Worm (Caenorhabditis elegans) whole organism, L3 larva: Measurements from ENCODE around the gene F47B8.13.
A peak's percentile ranks its signal among the peaks of the same experiment; 100 is the strongest.

Source experiments
- R02D3.7 ChIP-seq: fragments of 150-350 bp; optimal IDR thresholded peaks from 2 replicates; lab custom pipeline; 2014; ENCODE audit warnings: missing biosample characterization, missing genetic modification characterization
- ZK546.5 ChIP-seq: sonication (generic microtip); optimal IDR thresholded peaks from 2 replicates; lab custom pipeline; 2017; ENCODE audit warnings: missing biosample characterization, missing genetic modification characterization
- ama-1 ChIP-seq: fragments of 150-350 bp; optimal IDR thresholded peaks from 2 replicates; lab custom pipeline; 2018
- ceh-16 ChIP-seq: sonication (generic microtip); optimal IDR thresholded peaks from 2 replicates; lab custom pipeline; 2017; ENCODE audit warnings: missing biosample characterization, missing genetic modification characterization
- ceh-28 ChIP-seq: fragments of 150-350 bp; optimal IDR thresholded peaks from 2 replicates; lab custom pipeline; 2014; ENCODE audit warnings: missing biosample characterization, missing genetic modification reagents, missing genetic modification characterization
- ceh-82 ChIP-seq: fragments of 150-350 bp; optimal IDR thresholded peaks from 2 replicates; lab custom pipeline; 2014; ENCODE audit warnings: missing biosample characterization, missing genetic modification characterization
- ceh-9 ChIP-seq: sonication (generic microtip); optimal IDR thresholded peaks from 2 replicates; lab custom pipeline; 2018; ENCODE audit warnings: missing biosample characterization, missing genetic modification characterization
- egl-5 ChIP-seq: fragments of 150-350 bp; optimal IDR thresholded peaks from 2 replicates; lab custom pipeline; 2017; ENCODE audit warnings: missing biosample characterization, missing genetic modification reagents, missing genetic modification characterization, inconsistent platforms
- elt-2 ChIP-seq: sonication (generic microtip); optimal IDR thresholded peaks from 2 replicates; lab custom pipeline; 2016; ENCODE audit warnings: missing genetic modification reagents, mild to moderate bottlenecking, missing genetic modification characterization, missing compliant biosample characterization
- eor-1 ChIP-seq, 2 experiments: fragments of 150-350 bp; optimal IDR thresholded peaks; 2 replicates each; lab custom pipeline; 2014 to 2018; ENCODE audit warnings: missing biosample characterization in 2 of 2, missing genetic modification characterization in 2 of 2
- fkh-10 ChIP-seq: sonication (generic microtip); optimal IDR thresholded peaks from 2 replicates; lab custom pipeline; 2017; ENCODE audit warnings: missing biosample characterization, missing genetic modification reagents, missing genetic modification characterization
- fkh-2 ChIP-seq: fragments of 150-350 bp; optimal IDR thresholded peaks from 2 replicates; lab custom pipeline; 2014; ENCODE audit warnings: missing biosample characterization, missing genetic modification reagents, missing genetic modification characterization
- fos-1 ChIP-seq: fragments of 150-350 bp; optimal IDR thresholded peaks from 2 replicates; lab custom pipeline; 2014; ENCODE audit warnings: missing biosample characterization, missing genetic modification characterization
- hmg-11 ChIP-seq: sonication (generic microtip); optimal IDR thresholded peaks from 2 replicates; lab custom pipeline; 2016; ENCODE audit warnings: missing genetic modification characterization, missing compliant biosample characterization
- jun-1 ChIP-seq: fragments of 150-350 bp; optimal IDR thresholded peaks from 2 replicates; lab custom pipeline; 2014; ENCODE audit warnings: missing biosample characterization, missing genetic modification reagents, missing genetic modification characterization
- lin-15B ChIP-seq: fragments of 150-350 bp; optimal IDR thresholded peaks from 2 replicates; lab custom pipeline; 2014; ENCODE audit warnings: missing biosample characterization, missing genetic modification characterization
- lin-39 ChIP-seq: fragments of 150-350 bp; optimal IDR thresholded peaks from 2 replicates; lab custom pipeline; 2018; ENCODE audit warnings: missing biosample characterization, missing genetic modification reagents, missing genetic modification characterization
- lsy-12 ChIP-seq: sonication (generic microtip); optimal IDR thresholded peaks from 2 replicates; lab custom pipeline; 2016; ENCODE audit warnings: mild to moderate bottlenecking, missing genetic modification characterization, missing compliant biosample characterization
- nfya-1 ChIP-seq: sonication (generic microtip); optimal IDR thresholded peaks from 2 replicates; lab custom pipeline; 2017; ENCODE audit warnings: missing genetic modification characterization, mild to moderate bottlenecking, missing compliant biosample characterization, antibody characterized with exemption, moderate library complexity; ENCODE audit not compliant: insufficient read depth
- nhr-11 ChIP-seq: fragments of 150-350 bp; optimal IDR thresholded peaks from 2 replicates; lab custom pipeline; 2014; ENCODE audit warnings: missing biosample characterization, missing genetic modification characterization
- nhr-12 ChIP-seq: fragments of 150-350 bp; optimal IDR thresholded peaks from 2 replicates; lab custom pipeline; 2014; ENCODE audit warnings: missing biosample characterization, missing genetic modification characterization
- nhr-23 ChIP-seq: fragments of 150-350 bp; optimal IDR thresholded peaks from 2 replicates; lab custom pipeline; 2014; ENCODE audit warnings: missing biosample characterization, missing genetic modification reagents, missing genetic modification characterization
- nhr-237 ChIP-seq: fragments of 150-350 bp; optimal IDR thresholded peaks from 2 replicates; lab custom pipeline; 2014; ENCODE audit warnings: missing biosample characterization, missing genetic modification characterization
- nhr-25 ChIP-seq: sonication (generic microtip); optimal IDR thresholded peaks from 2 replicates; lab custom pipeline; 2017; ENCODE audit warnings: missing biosample characterization, missing genetic modification characterization
- nhr-43 ChIP-seq: sonication (generic microtip); optimal IDR thresholded peaks from 2 replicates; lab custom pipeline; 2016; ENCODE audit warnings: mild to moderate bottlenecking, missing genetic modification characterization, missing compliant biosample characterization; ENCODE audit not compliant: poor library complexity, severe bottlenecking
- nhr-76 ChIP-seq: fragments of 150-350 bp; sonication (generic microtip); optimal IDR thresholded peaks from 5 replicates; lab custom pipeline; 2014; ENCODE audit warnings: missing biosample characterization, missing genetic modification characterization
- nhr-77 ChIP-seq: fragments of 150-350 bp; optimal IDR thresholded peaks from 2 replicates; lab custom pipeline; 2014; ENCODE audit warnings: missing biosample characterization, missing genetic modification characterization
- pha-4 ChIP-seq: fragments of 150-350 bp; optimal IDR thresholded peaks from 2 replicates; lab custom pipeline; 2014; ENCODE audit warnings: missing biosample characterization, missing genetic modification reagents, missing genetic modification characterization
- pqm-1 ChIP-seq: fragments of 150-350 bp; optimal IDR thresholded peaks from 2 replicates; lab custom pipeline; 2017; ENCODE audit warnings: missing biosample characterization, missing genetic modification characterization, inconsistent platforms
- sea-2 ChIP-seq: fragments of 150-350 bp; sonication (generic microtip); optimal IDR thresholded peaks from 4 replicates; lab custom pipeline; 2014; ENCODE audit warnings: missing biosample characterization, missing genetic modification reagents, missing genetic modification characterization
- skn-1 ChIP-seq: fragments of 150-350 bp; optimal IDR thresholded peaks from 2 replicates; lab custom pipeline; 2014; ENCODE audit warnings: missing biosample characterization, missing genetic modification characterization
- snpc-4 ChIP-seq: fragments of 150-350 bp; optimal IDR thresholded peaks from 2 replicates; lab custom pipeline; 2014; ENCODE audit warnings: missing biosample characterization, missing genetic modification characterization
- tbx-2 ChIP-seq: sonication (generic microtip); optimal IDR thresholded peaks from 2 replicates; lab custom pipeline; 2016; ENCODE audit warnings: mild to moderate bottlenecking, missing genetic modification characterization, missing compliant biosample characterization
- unc-39 ChIP-seq: sonication (generic microtip); optimal IDR thresholded peaks from 4 replicates; lab custom pipeline; 2017; ENCODE audit warnings: missing biosample characterization, missing genetic modification characterization
- ztf-11 ChIP-seq: fragments of 150-350 bp; optimal IDR thresholded peaks from 2 replicates; lab custom pipeline; 2014; ENCODE audit warnings: missing biosample characterization, missing genetic modification characterization
- ztf-4 ChIP-seq: fragments of 150-350 bp; optimal IDR thresholded peaks from 2 replicates; lab custom pipeline; 2014; ENCODE audit warnings: missing biosample characterization, missing genetic modification characterization

Gene F47B8.13

DNA sequence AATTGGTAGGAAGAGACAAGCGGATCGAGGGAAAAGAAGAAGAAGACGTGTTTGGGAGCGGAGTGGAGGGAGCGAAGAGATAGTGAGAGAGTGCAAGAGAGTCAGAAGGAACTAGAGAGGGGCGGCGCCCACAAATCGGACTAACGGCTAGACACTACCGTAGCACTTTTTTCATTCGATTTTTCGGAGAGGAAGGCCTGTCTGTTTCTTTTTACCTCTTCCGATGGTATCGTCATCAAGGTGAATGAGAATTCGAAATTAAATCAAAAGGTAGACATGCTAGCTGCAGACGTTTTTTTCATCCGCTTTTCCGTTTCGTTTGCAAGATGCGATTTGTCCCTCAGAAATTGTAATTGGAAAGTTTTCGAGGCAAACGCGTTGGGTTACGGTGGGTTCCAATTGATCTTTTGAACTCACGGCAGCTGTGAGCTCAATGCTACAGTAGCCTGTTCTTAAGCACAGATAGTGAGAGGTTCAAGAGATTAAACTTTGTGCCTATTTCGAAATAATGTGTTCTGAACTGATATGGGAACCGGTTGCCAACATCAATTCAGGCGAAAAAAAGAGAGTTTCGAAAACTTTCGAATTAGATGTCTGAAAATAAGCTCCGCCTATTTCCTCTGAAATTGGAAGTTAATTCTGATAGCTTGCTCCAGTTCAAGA, 45.2 kb upstream of the F47B8.13 start (continued):
- TF ChIP-seq fkh-10 (GFP tag; lab: Kevin White, UChicago), result no peak
- peak; percentile 29 for TF ChIP-seq lsy-12 (tag; lab: Kevin White, UChicago)
- TF ChIP-seq nhr-237, result no peak
- peak; percentile 47 for TF ChIP-seq lin-39 (tag; lab: Kevin White, UChicago)
- no peak for TF ChIP-seq fos-1 (tag; lab: Kevin White, UChicago)
- TF ChIP-seq ceh-16, result no peak
- no peak for TF ChIP-seq skn-1
- TF ChIP-seq jun-1 (tag; lab: Kevin White, UChicago), result no peak
- no peak for TF ChIP-seq sea-2
- TF ChIP-seq unc-39, result no peak

DNA sequence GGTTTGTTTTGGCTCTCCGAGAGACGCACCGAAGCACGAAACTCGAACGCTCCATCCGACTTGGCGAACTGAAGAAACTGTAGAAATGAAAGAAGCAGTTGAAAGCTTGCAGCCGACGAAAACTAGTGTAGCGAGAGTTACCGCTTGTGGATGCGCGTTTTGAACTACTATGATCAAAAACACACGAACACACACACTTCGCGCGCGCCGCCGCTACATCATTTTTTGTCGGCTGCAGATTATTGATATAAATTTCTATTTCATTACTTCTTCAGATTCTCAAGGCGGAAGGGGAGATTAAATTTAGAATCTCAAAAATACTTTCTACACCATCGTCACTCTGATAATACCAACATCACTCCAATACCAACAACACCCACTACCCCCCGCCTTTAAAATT, 42.4 kb upstream of the F47B8.13 start:
- TF ChIP-seq ztf-11 (tag; lab: Kevin White, UChicago) (no peak), nhr-76 (tag; lab: Kevin White, UChicago) (no peak), eor-1 (tag; optimal IDR thresholded peaks at IDR 0.05; lab: Kevin White, UChicago) (no peak), fkh-2 (tag; lab: Kevin White, UChicago) (no peak), pqm-1 (no peak), lin-39 (tag; lab: Kevin White, UChicago) (no peak), unc-39 (no peak)

DNA sequence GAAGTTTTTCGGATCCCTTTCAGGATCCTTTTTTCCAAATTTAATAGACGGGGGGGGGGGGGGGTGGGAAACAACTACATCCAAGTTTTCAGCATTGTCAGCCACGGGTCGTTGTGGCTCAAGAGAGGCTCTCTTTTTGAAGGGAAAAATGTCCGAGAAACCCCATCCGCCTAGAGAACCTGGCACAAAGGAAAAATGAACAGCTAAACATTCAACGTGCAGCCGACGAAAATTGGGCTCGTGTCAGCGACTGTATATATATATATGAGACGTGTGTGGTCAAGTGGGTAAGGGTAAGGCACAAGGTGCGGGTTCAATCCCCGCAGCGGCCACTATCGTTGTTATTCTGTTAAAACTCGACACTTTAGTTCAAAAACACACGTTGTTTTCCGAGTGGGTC, 39.0 kb upstream of the F47B8.13 start, which contains the start of gene Y49A3A.4:
TSS of gene Y49A3A.4 (minus strand) at position 314 of the 400 bp plus-strand sequence.
- TF ChIP-seq hmg-11 (no peak), nhr-25 (tag; lab: Kevin White, UChicago) (no peak), egl-5 (tag; lab: Kevin White, UChicago) (no peak), nhr-12 (no peak), fkh-10 (GFP tag; lab: Kevin White, UChicago) (no peak), elt-2 (tag; lab: Kevin White, UChicago) (peak; percentile 11), nfya-1 (tag; lab: Kevin White, UChicago) (peak; percentile 14), snpc-4 (tag; lab: Kevin White, UChicago) (peak; percentile 77), ztf-4 (no peak)

DNA sequence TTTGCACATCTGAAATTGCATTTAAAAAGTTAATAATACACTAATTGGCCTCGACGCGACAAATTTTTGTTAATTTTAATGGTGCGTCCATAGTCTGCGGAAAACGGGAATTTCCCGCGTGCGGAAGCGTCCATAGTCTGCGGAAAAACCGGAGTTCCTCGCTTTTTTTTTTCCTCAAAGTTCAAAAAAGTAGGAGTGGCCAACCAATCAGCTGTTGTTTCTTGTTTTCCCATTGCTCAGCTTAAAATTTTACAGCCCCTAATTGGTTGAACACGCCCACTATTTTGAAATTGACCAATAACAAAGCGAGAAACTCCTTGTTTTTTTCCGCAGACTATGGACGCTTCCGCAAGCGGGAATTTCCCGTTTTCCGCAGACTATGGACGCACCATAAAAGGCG, 37.8 kb upstream of the F47B8.13 start:
- peak; percentile 86 for TF ChIP-seq nfya-1 (tag; lab: Kevin White, UChicago)
- TF ChIP-seq, all 47 proteins: peak for 1; not testable (repeated sequence) for 46

DNA sequence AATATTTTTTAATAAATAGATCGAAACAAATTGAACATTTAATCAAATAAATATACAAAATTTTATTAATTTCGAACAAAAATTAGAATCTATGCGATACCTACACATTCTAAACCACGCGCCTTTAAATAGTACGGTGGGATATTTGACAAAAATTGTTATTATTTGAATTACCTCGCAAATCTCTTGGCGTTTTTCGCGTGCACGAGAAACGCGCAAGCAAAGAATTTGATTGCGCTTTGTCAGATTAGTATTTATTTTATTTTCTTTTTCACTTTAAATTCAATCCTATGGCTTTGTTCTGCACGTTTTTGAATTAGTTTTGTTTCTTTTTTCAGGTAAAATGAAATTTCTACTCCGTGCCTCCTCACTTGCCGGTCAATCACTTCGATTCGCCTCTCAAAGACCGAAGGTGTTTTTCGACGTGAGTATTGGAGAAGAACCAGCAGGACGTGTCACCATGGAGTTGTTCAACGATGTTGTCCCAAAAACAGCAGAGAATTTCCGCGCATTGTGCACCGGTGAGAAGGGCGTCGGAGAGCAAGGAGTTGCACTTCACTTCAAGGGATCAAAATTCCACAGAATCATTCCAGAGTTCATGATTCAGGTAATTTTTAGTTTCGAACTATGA, 36.3 kb upstream of the F47B8.13 start, which contains the start of gene cyn-1:
TSS of gene cyn-1 (plus strand) at position 339 of the 631 bp plus-strand sequence.
- TF ChIP-seq nhr-11 (tag; lab: Kevin White, UChicago) (no peak), lin-15B (tag; lab: Kevin White, UChicago) (peak; percentile 88), snpc-4 (tag; lab: Kevin White, UChicago) (peak; percentile 86), R02D3.7 (tag; lab: Kevin White, UChicago) (peak; percentile 72), ceh-28 (tag; lab: Kevin White, UChicago) (peak; percentile 68), egl-5 (tag; lab: Kevin White, UChicago) (peak; percentile 87), fkh-10 (GFP tag; lab: Kevin White, UChicago) (peak; percentile 38), ama-1 (lab: Kevin White, UChicago) (no peak), ceh-82 (peak; percentile 26), nhr-23 (tag; lab: Kevin White, UChicago) (peak; percentile 91), sea-2 (no peak), jun-1 (tag; lab: Kevin White, UChicago) (peak; percentile 77), nfya-1 (tag; lab: Kevin White, UChicago) (peak; percentile 94), nhr-25 (tag; lab: Kevin White, UChicago) (peak; percentile 35), lin-39 (tag; lab: Kevin White, UChicago) (peak; percentile 28), ceh-9 (no peak), nhr-77 (tag; lab: Kevin White, UChicago) (peak; percentile 14), ZK546.5 (tag; lab: Kevin White, UChicago) (no peak), tbx-2 (tag; lab: Kevin White, UChicago) (peak; percentile 69), nhr-43 (tag; lab: Kevin White, UChicago) (peak; percentile 76), elt-2 (tag; lab: Kevin White, UChicago) (peak; percentile 40), hmg-11 (peak; percentile 41), pha-4 (tag; lab: Kevin White, UChicago) (peak; percentile 93), lsy-12 (tag; lab: Kevin White, UChicago) (peak; percentile 77)
